Worm (Caenorhabditis elegans) whole organism, young adult: Measurements from ENCODE around the gene gtf-2H4.

Experiments
- B0336.3 ChIP-seq: fragments of 200-800 bp; sonication (Bioruptor generic); IDR thresholded peaks from 2 replicates; pipeline ENCODE4 v1.3.6; 2022; ENCODE audit warnings: missing genetic modification characterization, missing compliant biosample characterization
- C17E4.6 ChIP-seq: fragments of 200-800 bp; sonication (Bioruptor generic); IDR thresholded peaks from 2 replicates; pipeline ENCODE4 v1.3.6; 2022; ENCODE audit warnings: missing genetic modification reagents, missing genetic modification characterization, missing compliant biosample characterization
- D2030.7 ChIP-seq: fragments of 200-800 bp; sonication (Bioruptor generic); IDR thresholded peaks from 2 replicates; pipeline ENCODE4 v1.3.6; 2022; ENCODE audit warnings: missing genetic modification reagents, missing genetic modification characterization, missing compliant biosample characterization
- F39B2.1 ChIP-seq: fragments of 200-800 bp; sonication (Bioruptor generic); IDR thresholded peaks from 2 replicates; pipeline ENCODE4 v1.3.6; 2022; ENCODE audit warnings: missing genetic modification reagents, missing genetic modification characterization, missing compliant biosample characterization
- F49E8.2 ChIP-seq: sonication (generic microtip); optimal IDR thresholded peaks from 3 replicates; lab custom pipeline; 2017; ENCODE audit warnings: missing genetic modification characterization, mild to moderate bottlenecking, missing compliant biosample characterization, antibody characterized with exemption, moderate library complexity; ENCODE audit not compliant: insufficient read depth
- T07F8.4 ChIP-seq: sonication (generic microtip); optimal IDR thresholded peaks from 2 replicates; lab custom pipeline; 2016; ENCODE audit warnings: mild to moderate bottlenecking, missing genetic modification characterization, moderate library complexity, missing compliant biosample characterization
- Y53F4B.3 ChIP-seq: fragments of 200-800 bp; sonication (Bioruptor generic); IDR thresholded peaks from 2 replicates; pipeline ENCODE4 v1.3.6; 2022; ENCODE audit warnings: missing genetic modification reagents, missing genetic modification characterization, missing compliant biosample characterization
- Y53G8AR.9 ChIP-seq: fragments of 200-800 bp; sonication (Bioruptor generic); conservative IDR thresholded peaks from 2 replicates; pipeline ENCODE4 v1.3.6; 2022; ENCODE audit warnings: missing genetic modification reagents, missing genetic modification characterization, missing compliant biosample characterization
- akir-1 ChIP-seq: fragments of 200-800 bp; sonication (Bioruptor generic); optimal IDR thresholded peaks from 2 replicates; lab custom pipeline; 2018; ENCODE audit warnings: mild to moderate bottlenecking, missing genetic modification characterization, moderate library complexity, missing compliant biosample characterization
- cebp-1 ChIP-seq, 2 experiments: fragments of 200-800 bp in 1 of 2; sonication (Bioruptor generic) in 1 of 2; sonication (generic microtip) in 1 of 2; IDR thresholded peaks in 1 of 2; optimal IDR thresholded peaks in 1 of 2; 2 replicates each; pipeline versions ENCODE4 v1.3.6 to Lab custom; 2017 to 2022; ENCODE audit warnings: missing compliant biosample characterization in 2 of 2, missing genetic modification characterization in 2 of 2, mild to moderate bottlenecking in 1 of 2, missing genetic modification reagents in 1 of 2, moderate library complexity in 1 of 2
- ceh-100 ChIP-seq: fragments of 200-800 bp; sonication (Bioruptor generic); IDR thresholded peaks from 2 replicates; pipeline ENCODE4 v1.3.6; 2022; ENCODE audit warnings: missing genetic modification reagents, missing genetic modification characterization, missing compliant biosample characterization
- ceh-79 ChIP-seq: sonication (generic microtip); optimal IDR thresholded peaks from 2 replicates; lab custom pipeline; 2017; ENCODE audit warnings: mild to moderate bottlenecking, missing genetic modification characterization, missing compliant biosample characterization
- die-1 ChIP-seq: sonication (generic microtip); optimal IDR thresholded peaks from 2 replicates; lab custom pipeline; 2016; ENCODE audit warnings: missing genotype, mild to moderate bottlenecking, missing genetic modification characterization, missing compliant biosample characterization
- efl-1 ChIP-seq: fragments of 150-350 bp; optimal IDR thresholded peaks from 2 replicates; lab custom pipeline; 2014; ENCODE audit warnings: missing biosample characterization, missing genetic modification reagents, missing genetic modification characterization
- egl-18 ChIP-seq: fragments of 200-800 bp; sonication (Bioruptor generic); IDR thresholded peaks from 2 replicates; pipeline ENCODE4 v1.3.6; 2022; ENCODE audit warnings: missing genetic modification reagents, missing genetic modification characterization, missing compliant biosample characterization
- ekl-4 ChIP-seq: fragments of 200-800 bp; sonication (Bioruptor generic); IDR thresholded peaks from 2 replicates; pipeline ENCODE4 v1.3.6; 2022; ENCODE audit warnings: missing genetic modification reagents, missing genetic modification characterization, missing compliant biosample characterization
- fkh-3 ChIP-seq: sonication (generic microtip); optimal IDR thresholded peaks from 2 replicates; lab custom pipeline; 2016; ENCODE audit warnings: mild to moderate bottlenecking, missing genetic modification characterization, missing compliant biosample characterization
- gei-17 ChIP-seq: fragments of 200-800 bp; sonication (Bioruptor generic); optimal IDR thresholded peaks from 2 replicates; lab custom pipeline; 2018; ENCODE audit warnings: mild to moderate bottlenecking, missing genetic modification characterization, missing compliant biosample characterization
- him-1 ChIP-seq: sonication (generic microtip); optimal IDR thresholded peaks from 2 replicates; lab custom pipeline; 2016; ENCODE audit warnings: missing genotype, missing genetic modification reagents, missing genetic modification characterization, missing compliant biosample characterization
- hmg-1.2 ChIP-seq: fragments of 200-800 bp; sonication (Bioruptor generic); IDR thresholded peaks from 2 replicates; pipeline ENCODE4 v1.3.6; 2022; ENCODE audit warnings: missing genetic modification reagents, missing genetic modification characterization, missing compliant biosample characterization
- hrde-1 ChIP-seq: sonication (generic microtip); optimal IDR thresholded peaks from 2 replicates; lab custom pipeline; 2016; ENCODE audit warnings: missing genetic modification characterization, mild to moderate bottlenecking, missing compliant biosample characterization, moderate library complexity, missing genotype, missing genetic modification reagents, borderline replicate concordance
- lag-1 ChIP-seq: fragments of 200-800 bp; sonication (Bioruptor generic); IDR thresholded peaks from 2 replicates; pipeline ENCODE4 v1.3.6; 2022; ENCODE audit warnings: missing genetic modification reagents, missing genetic modification characterization, missing compliant biosample characterization
- lin-26 ChIP-seq: fragments of 200-800 bp; sonication (Bioruptor generic); IDR thresholded peaks from 2 replicates; pipeline ENCODE4 v1.3.6; 2022; ENCODE audit warnings: missing genetic modification reagents, missing genetic modification characterization, missing compliant biosample characterization
- lin-40 ChIP-seq: sonication (generic microtip); optimal IDR thresholded peaks from 2 replicates; lab custom pipeline; 2016; ENCODE audit warnings: missing genetic modification characterization, mild to moderate bottlenecking, missing compliant biosample characterization, missing genotype, missing genetic modification reagents
- lin-54 ChIP-seq: fragments of 200-800 bp; sonication (Bioruptor generic); optimal IDR thresholded peaks from 2 replicates; lab custom pipeline; 2018; ENCODE audit warnings: mild to moderate bottlenecking, missing genetic modification characterization, missing compliant biosample characterization
- lsy-27 ChIP-seq: sonication (generic microtip); optimal IDR thresholded peaks from 2 replicates; lab custom pipeline; 2017; ENCODE audit warnings: missing genetic modification characterization, mild to moderate bottlenecking, missing compliant biosample characterization, antibody characterized with exemption, missing genotype, borderline replicate concordance; ENCODE audit not compliant: insufficient read depth
- madf-6 ChIP-seq: fragments of 200-800 bp; sonication (Bioruptor generic); IDR thresholded peaks from 2 replicates; pipeline ENCODE4 v1.3.6; 2022; ENCODE audit warnings: missing genetic modification reagents, missing genetic modification characterization, missing compliant biosample characterization
- madf-8 ChIP-seq: fragments of 200-800 bp; sonication (Bioruptor generic); conservative IDR thresholded peaks from 2 replicates; pipeline ENCODE4 v1.3.6; 2022; ENCODE audit warnings: missing genetic modification reagents, missing genetic modification characterization, missing compliant biosample characterization
- mcd-1 ChIP-seq: fragments of 200-800 bp; sonication (Bioruptor generic); IDR thresholded peaks from 2 replicates; pipeline ENCODE4 v1.3.6; 2022; ENCODE audit warnings: missing genetic modification reagents, missing genetic modification characterization, missing compliant biosample characterization
- nhr-179 ChIP-seq: sonication (generic microtip); optimal IDR thresholded peaks from 2 replicates; lab custom pipeline; 2016; ENCODE audit warnings: mild to moderate bottlenecking, missing genetic modification characterization, missing compliant biosample characterization
- nhr-80 ChIP-seq: sonication (generic microtip); optimal IDR thresholded peaks from 2 replicates; lab custom pipeline; 2016; ENCODE audit warnings: missing genetic modification characterization, missing compliant biosample characterization
- nhr-90 ChIP-seq: sonication (generic microtip); optimal IDR thresholded peaks from 2 replicates; lab custom pipeline; 2016; ENCODE audit warnings: missing genotype, mild to moderate bottlenecking, missing genetic modification characterization, missing compliant biosample characterization
- pbrm-1 ChIP-seq: fragments of 200-800 bp; sonication (Bioruptor generic); IDR thresholded peaks from 2 replicates; pipeline ENCODE4 v1.3.6; 2022; ENCODE audit warnings: missing genetic modification reagents, missing genetic modification characterization, missing compliant biosample characterization
- pha-4 ChIP-seq: fragments of 150-350 bp; sonication (generic microtip); optimal IDR thresholded peaks from 2 replicates; lab custom pipeline; 2014; ENCODE audit warnings: missing biosample characterization, missing genetic modification reagents, missing genetic modification characterization
- rcor-1 ChIP-seq: fragments of 200-800 bp; sonication (Bioruptor generic); IDR thresholded peaks from 2 replicates; pipeline ENCODE4 v1.3.6; 2022; ENCODE audit warnings: missing genetic modification reagents, missing genetic modification characterization, missing compliant biosample characterization
- rpc-1 ChIP-seq, 2 experiments: fragments of 150-350 bp in 1 of 2; sonication (generic microtip) in 1 of 2; optimal IDR thresholded peaks; 2 replicates each; lab custom pipeline; 2014 to 2018; ENCODE audit warnings: missing biosample characterization in 1 of 2, missing genetic modification characterization in 1 of 2, missing genetic modification reagents in 1 of 2, missing genotype in 1 of 2
- sptf-2 ChIP-seq: fragments of 200-800 bp; sonication (Bioruptor generic); optimal IDR thresholded peaks from 2 replicates; lab custom pipeline; 2018; ENCODE audit warnings: mild to moderate bottlenecking, missing genetic modification characterization, missing compliant biosample characterization
- tbp1 ChIP-seq: fragments of 200-800 bp; sonication (Bioruptor generic); optimal IDR thresholded peaks from 2 replicates; lab custom pipeline; 2018; ENCODE audit warnings: mild to moderate bottlenecking, missing genetic modification characterization, missing compliant biosample characterization
- tlf-1 ChIP-seq: fragments of 200-800 bp; sonication (Bioruptor generic); optimal IDR thresholded peaks from 2 replicates; lab custom pipeline; 2018; ENCODE audit warnings: mild to moderate bottlenecking, missing genetic modification characterization, missing compliant biosample characterization
- ztf-18 ChIP-seq: sonication (generic microtip); optimal IDR thresholded peaks from 2 replicates; lab custom pipeline; 2016; ENCODE audit warnings: missing genotype, mild to moderate bottlenecking, missing genetic modification characterization, missing compliant biosample characterization
- ztf-22 ChIP-seq: fragments of 200-800 bp; sonication (Bioruptor generic); optimal IDR thresholded peaks from 2 replicates; lab custom pipeline; 2018; ENCODE audit warnings: mild to moderate bottlenecking, missing genetic modification characterization, moderate library complexity, missing compliant biosample characterization
- ztf-28 ChIP-seq: fragments of 200-800 bp; sonication (Bioruptor generic); IDR thresholded peaks from 2 replicates; pipeline ENCODE4 v1.3.6; 2022; ENCODE audit warnings: missing genetic modification reagents, missing genetic modification characterization, missing compliant biosample characterization

gtf-2H4 gene

DNA sequence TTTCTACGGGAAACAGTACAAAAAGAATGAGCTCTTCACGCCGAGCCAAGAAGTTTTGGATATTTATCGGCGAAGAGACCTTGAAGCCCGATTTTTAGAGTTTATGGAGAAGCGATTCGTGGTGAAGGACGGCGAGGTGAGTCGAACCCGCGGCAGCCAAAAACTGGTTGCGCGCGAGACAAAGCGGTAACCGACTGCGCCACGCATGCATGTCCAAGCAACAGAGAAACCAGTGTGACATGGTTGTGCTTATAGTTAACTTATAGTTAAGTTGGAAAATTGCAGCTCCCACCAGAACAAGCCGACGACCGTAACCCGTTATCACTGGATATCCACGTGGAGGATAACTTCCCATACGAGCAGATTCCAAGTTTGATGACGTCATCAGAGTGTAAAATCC is 23.4 kb upstream of the gtf-2H4 start (continued):
- peak; percentile 15 for TF ChIP-seq nhr-80 (tag; lab: Kevin White, UChicago)
- no peak for TF ChIP-seq efl-1 (GFP tag; lab: Kevin White, UChicago)

DNA sequence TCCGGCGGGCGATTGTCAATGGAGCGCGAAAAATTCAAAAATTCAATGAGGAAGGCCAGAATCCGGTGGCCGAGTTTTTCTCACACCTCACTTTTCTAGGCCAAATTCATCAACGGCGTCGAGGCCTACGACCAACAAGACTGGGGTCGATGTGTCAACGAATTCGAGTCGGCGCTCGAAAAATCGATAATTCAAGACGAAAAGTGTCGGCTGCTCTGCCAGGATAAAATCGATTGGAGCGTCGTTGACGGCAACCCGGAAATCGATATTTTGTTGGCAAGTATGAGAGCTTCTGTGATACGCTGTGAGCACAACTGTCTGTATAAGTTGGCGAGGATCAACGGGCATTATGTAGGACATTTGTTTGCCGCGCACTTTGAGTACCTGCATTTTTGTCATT is 22.8 kb upstream of the gtf-2H4 start:
- no peak for TF ChIP-seq ztf-28 (GFP tag; lab: Robert Waterston, UW)
- no peak for TF ChIP-seq ekl-4 (GFP tag; lab: Robert Waterston, UW)
- TF ChIP-seq rpc-1 (optimal IDR thresholded peaks at IDR 0.05; lab: Kevin White, UChicago), result no peak
- TF ChIP-seq rpc-1 (tag; optimal IDR thresholded peaks at IDR 0.05; lab: Kevin White, UChicago), result no peak
- no peak for TF ChIP-seq lin-40 (tag; lab: Kevin White, UChicago)
- TF ChIP-seq lin-26 (GFP tag; lab: Robert Waterston, UW), result no peak

ce11 chrIV:15473588-15474271 is 20.7 kb upstream of the gtf-2H4 start, which contains the start of gene Y73F8A.26:
Gene Y73F8A.26 (plus strand): TSS chrIV:15473660.
- TF ChIP-seq madf-6 (GFP tag; lab: Robert Waterston, UW) (peak; percentile 37; the same call in 1 of the 2 replicates), F49E8.2 (tag; lab: Kevin White, UChicago) (peak; percentile 43), egl-18 (GFP tag; lab: Robert Waterston, UW) (no peak), lsy-27 (no peak), pbrm-1 (GFP tag; lab: Robert Waterston, UW) (peak; percentile 48; the same call in 1 of the 2 replicates), pha-4 (tag; lab: Kevin White, UChicago) (no peak), hrde-1 (tag; lab: Kevin White, UChicago) (peak; percentile 74), rcor-1 (GFP tag; lab: Robert Waterston, UW) (no peak), Y53G8AR.9 (GFP tag; lab: Robert Waterston, UW) (no peak), lin-40 (tag; lab: Kevin White, UChicago) (no peak), cebp-1 (GFP tag; IDR thresholded peaks at IDR 0.05; lab: Robert Waterston, UW) (no peak), cebp-1 (tag; optimal IDR thresholded peaks at IDR 0.05; lab: Kevin White, UChicago) (peak; percentile 21), fkh-3 (no peak), lag-1 (GFP tag; lab: Robert Waterston, UW) (no peak), hmg-1.2 (GFP tag; lab: Robert Waterston, UW) (peak; percentile 41), T07F8.4 (no peak), ztf-28 (GFP tag; lab: Robert Waterston, UW) (no peak), D2030.7 (peak; percentile 42; the same call in 1 of the 2 replicates), C17E4.6 (GFP tag; lab: Robert Waterston, UW) (no peak), akir-1 (no peak), nhr-90 (peak; percentile 12), lin-54 (GFP tag; lab: Kevin White, UChicago) (peak; percentile 52), madf-8 (GFP tag; lab: Robert Waterston, UW) (no peak), ztf-22 (GFP tag; lab: Kevin White, UChicago) (no peak), tbp1 (GFP tag; lab: Kevin White, UChicago) (peak; percentile 3), mcd-1 (GFP tag; lab: Robert Waterston, UW) (peak; percentile 65), F39B2.1 (no peak), sptf-2 (GFP tag; lab: Kevin White, UChicago) (no peak), tlf-1 (GFP tag; lab: Kevin White, UChicago) (peak; percentile 1), die-1 (tag; lab: Kevin White, UChicago) (no peak), ztf-18 (tag; lab: Kevin White, UChicago) (peak; percentile 75), Y53F4B.3 (GFP tag; lab: Robert Waterston, UW) (no peak), ceh-79 (tag; lab: Kevin White, UChicago) (peak; percentile 55), him-1 (tag; lab: Kevin White, UChicago) (peak; percentile 39), B0336.3 (GFP tag; lab: Robert Waterston, UW) (peak; percentile 78; the same call in 1 of the 2 replicates), gei-17 (GFP tag; lab: Kevin White, UChicago) (no peak), ceh-100 (GFP tag; lab: Robert Waterston, UW) (no peak), nhr-179 (tag; lab: Kevin White, UChicago) (no peak)
